Worm (Caenorhabditis elegans) whole organism, young adult: ENCODE measurements around the gene C06E2.2.

ENCODE experiments used
- B0261.1 ChIP-seq: sonication (generic microtip); optimal IDR thresholded peaks from 2 replicates; lab custom pipeline; 2016; ENCODE audit warnings: mild to moderate bottlenecking, missing genetic modification characterization, moderate library complexity, missing compliant biosample characterization
- F22D6.2 ChIP-seq: sonication (generic microtip); optimal IDR thresholded peaks from 2 replicates; lab custom pipeline; 2016; ENCODE audit warnings: mild to moderate bottlenecking, missing genetic modification characterization, missing compliant biosample characterization
- F33H1.4 ChIP-seq: fragments of 200-800 bp; sonication (Bioruptor generic); IDR thresholded peaks from 2 replicates; pipeline ENCODE4 v1.3.6; 2022; ENCODE audit warnings: missing genetic modification reagents, missing genetic modification characterization, missing compliant biosample characterization
- F39B2.1 ChIP-seq: fragments of 200-800 bp; sonication (Bioruptor generic); IDR thresholded peaks from 2 replicates; pipeline ENCODE4 v1.3.6; 2022; ENCODE audit warnings: missing genetic modification reagents, missing genetic modification characterization, missing compliant biosample characterization
- F52B5.7 ChIP-seq: sonication (generic microtip); optimal IDR thresholded peaks from 2 replicates; lab custom pipeline; 2016; ENCODE audit warnings: mild to moderate bottlenecking, missing genetic modification characterization, missing compliant biosample characterization
- F55B11.4 ChIP-seq: sonication (generic microtip); optimal IDR thresholded peaks from 2 replicates; lab custom pipeline; 2016; ENCODE audit warnings: missing compliant biosample characterization, missing genetic modification characterization, borderline replicate concordance; ENCODE audit not compliant: insufficient read depth
- F57C9.4 ChIP-seq: sonication (generic microtip); optimal IDR thresholded peaks from 2 replicates; lab custom pipeline; 2017; ENCODE audit warnings: mild to moderate bottlenecking, missing genetic modification characterization, missing compliant biosample characterization
- Y95B8A.8 ChIP-seq: fragments of 200-800 bp; sonication (Bioruptor generic); IDR thresholded peaks from 2 replicates; pipeline ENCODE4 v1.3.6; 2022; ENCODE audit warnings: missing genetic modification reagents, missing genetic modification characterization, missing compliant biosample characterization
- attf-3 ChIP-seq: fragments of 200-800 bp; sonication (Bioruptor generic); conservative IDR thresholded peaks from 2 replicates; pipeline ENCODE4 v1.3.6; 2022; ENCODE audit warnings: missing genetic modification reagents, missing genetic modification characterization, missing compliant biosample characterization
- attf-5 ChIP-seq: fragments of 200-800 bp; sonication (Bioruptor generic); optimal IDR thresholded peaks from 2 replicates; lab custom pipeline; 2018; ENCODE audit warnings: mild to moderate bottlenecking, missing genetic modification characterization, missing compliant biosample characterization
- cebp-1 ChIP-seq, 2 experiments: fragments of 200-800 bp in 1 of 2; sonication (Bioruptor generic) in 1 of 2; sonication (generic microtip) in 1 of 2; IDR thresholded peaks in 1 of 2; optimal IDR thresholded peaks in 1 of 2; 2 replicates each; pipeline versions ENCODE4 v1.3.6 to Lab custom; 2017 to 2022; ENCODE audit warnings: missing compliant biosample characterization in 2 of 2, missing genetic modification characterization in 2 of 2, mild to moderate bottlenecking in 1 of 2, missing genetic modification reagents in 1 of 2, moderate library complexity in 1 of 2
- die-1 ChIP-seq: sonication (generic microtip); optimal IDR thresholded peaks from 2 replicates; lab custom pipeline; 2016; ENCODE audit warnings: missing genotype, mild to moderate bottlenecking, missing genetic modification characterization, missing compliant biosample characterization
- egl-44 ChIP-seq: fragments of 200-800 bp; sonication (Bioruptor generic); IDR thresholded peaks from 2 replicates; pipeline ENCODE4 v1.3.6; 2022; ENCODE audit warnings: missing genetic modification reagents, missing genetic modification characterization, missing compliant biosample characterization
- fkh-3 ChIP-seq: sonication (generic microtip); optimal IDR thresholded peaks from 2 replicates; lab custom pipeline; 2016; ENCODE audit warnings: mild to moderate bottlenecking, missing genetic modification characterization, missing compliant biosample characterization
- hsf-1 ChIP-seq: fragments of 200-800 bp; sonication (Bioruptor generic); IDR thresholded peaks from 2 replicates; pipeline ENCODE4 v1.3.6; 2022; ENCODE audit warnings: missing genetic modification reagents, missing genetic modification characterization, missing compliant biosample characterization
- let-607 ChIP-seq, 2 experiments: fragments of 200-800 bp in 1 of 2; sonication (Bioruptor generic) in 1 of 2; sonication (generic microtip) in 1 of 2; optimal IDR thresholded peaks; 2 replicates each; lab custom pipeline; 2016 to 2018; ENCODE audit warnings: mild to moderate bottlenecking in 2 of 2, missing compliant biosample characterization in 2 of 2, missing genetic modification characterization in 2 of 2, moderate library complexity in 2 of 2, missing genotype in 1 of 2
- lin-35 ChIP-seq, 3 experiments: fragments of 150-350 bp in 2 of 3; sonication (generic microtip) in 1 of 3; optimal IDR thresholded peaks; 2 replicates each; lab custom pipeline; 2014 to 2018; ENCODE audit warnings: missing biosample characterization in 3 of 3, missing genetic modification characterization in 3 of 3, missing genetic modification reagents in 3 of 3
- lir-1 ChIP-seq: fragments of 200-800 bp; sonication (Bioruptor generic); conservative IDR thresholded peaks from 2 replicates; pipeline ENCODE4 v1.3.6; 2022; ENCODE audit warnings: missing genetic modification reagents, missing genetic modification characterization, missing compliant biosample characterization
- mel-28 ChIP-seq: sonication (generic microtip); optimal IDR thresholded peaks from 2 replicates; lab custom pipeline; 2016; ENCODE audit warnings: borderline replicate concordance, mild to moderate bottlenecking, missing genetic modification characterization, missing compliant biosample characterization
- nfyb-1 ChIP-seq: fragments of 200-800 bp; sonication (Bioruptor generic); IDR thresholded peaks from 2 replicates; pipeline ENCODE4 v1.3.6; 2022; ENCODE audit warnings: missing genetic modification reagents, missing genetic modification characterization, missing compliant biosample characterization
- nhr-179 ChIP-seq: sonication (generic microtip); optimal IDR thresholded peaks from 2 replicates; lab custom pipeline; 2016; ENCODE audit warnings: mild to moderate bottlenecking, missing genetic modification characterization, missing compliant biosample characterization
- pha-4 ChIP-seq: fragments of 150-350 bp; sonication (generic microtip); optimal IDR thresholded peaks from 2 replicates; lab custom pipeline; 2014; ENCODE audit warnings: missing biosample characterization, missing genetic modification reagents, missing genetic modification characterization
- rcor-1 ChIP-seq: fragments of 200-800 bp; sonication (Bioruptor generic); IDR thresholded peaks from 2 replicates; pipeline ENCODE4 v1.3.6; 2022; ENCODE audit warnings: missing genetic modification reagents, missing genetic modification characterization, missing compliant biosample characterization
- snpc-3.4 ChIP-seq: sonication (generic microtip); optimal IDR thresholded peaks from 2 replicates; lab custom pipeline; 2017; ENCODE audit warnings: missing genetic modification characterization, mild to moderate bottlenecking, missing compliant biosample characterization, antibody characterized with exemption, moderate library complexity, missing genotype, missing genetic modification reagents
- snpc-4 ChIP-seq, 5 experiments: fragments of 150-350 bp in 1 of 5; sonication (generic microtip) in 4 of 5; optimal IDR thresholded peaks; 2 replicates each; lab custom pipeline; 2014 to 2018; ENCODE audit warnings: missing genetic modification characterization in 5 of 5, missing biosample characterization in 3 of 5, antibody characterized with exemption in 2 of 5, mild to moderate bottlenecking in 2 of 5, missing compliant biosample characterization in 2 of 5, missing genotype in 2 of 5, moderate library complexity in 2 of 5, missing genetic modification reagents in 1 of 5
- tbp1 ChIP-seq: fragments of 200-800 bp; sonication (Bioruptor generic); optimal IDR thresholded peaks from 2 replicates; lab custom pipeline; 2018; ENCODE audit warnings: mild to moderate bottlenecking, missing genetic modification characterization, missing compliant biosample characterization
- tbx-9 ChIP-seq: sonication (generic microtip); optimal IDR thresholded peaks from 2 replicates; lab custom pipeline; 2016; ENCODE audit warnings: borderline replicate concordance, missing genetic modification characterization, inconsistent platforms, missing compliant biosample characterization
- zim-3 ChIP-seq: sonication (generic microtip); optimal IDR thresholded peaks from 2 replicates; lab custom pipeline; 2017; ENCODE audit warnings: mild to moderate bottlenecking, missing genetic modification characterization, moderate library complexity, missing compliant biosample characterization
- ztf-18 ChIP-seq: sonication (generic microtip); optimal IDR thresholded peaks from 2 replicates; lab custom pipeline; 2016; ENCODE audit warnings: missing genotype, mild to moderate bottlenecking, missing genetic modification characterization, missing compliant biosample characterization
- ztf-22 ChIP-seq: fragments of 200-800 bp; sonication (Bioruptor generic); optimal IDR thresholded peaks from 2 replicates; lab custom pipeline; 2018; ENCODE audit warnings: mild to moderate bottlenecking, missing genetic modification characterization, moderate library complexity, missing compliant biosample characterization
- ztf-28 ChIP-seq: fragments of 200-800 bp; sonication (Bioruptor generic); IDR thresholded peaks from 2 replicates; pipeline ENCODE4 v1.3.6; 2022; ENCODE audit warnings: missing genetic modification reagents, missing genetic modification characterization, missing compliant biosample characterization

The C06E2.2 gene

DNA sequence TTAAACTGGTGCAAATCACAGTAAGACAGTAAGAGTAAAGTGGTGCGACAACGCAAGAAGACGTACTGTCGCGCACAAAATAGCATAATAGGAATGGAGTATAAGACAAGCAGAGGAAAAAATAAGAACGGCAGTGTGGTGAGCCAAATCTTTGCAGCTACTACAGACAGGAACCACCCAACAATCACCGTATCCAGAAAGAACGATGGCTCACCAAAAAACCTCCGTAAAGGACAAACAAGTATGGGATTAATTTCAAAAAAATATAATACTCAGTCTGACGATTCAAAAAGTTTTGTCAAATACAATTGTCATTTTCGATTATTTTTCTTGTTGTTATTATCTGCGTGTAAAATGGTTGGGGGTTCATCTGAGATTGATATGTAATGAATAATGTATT is 25.0 kb upstream of the C06E2.2 start:
- no peak for TF ChIP-seq mel-28
- TF ChIP-seq nhr-179 (tag; lab: Kevin White, UChicago): no peak
- no peak for TF ChIP-seq zim-3 (tag; lab: Kevin White, UChicago)
- no peak for TF ChIP-seq F22D6.2 (tag; lab: Kevin White, UChicago)
- TF ChIP-seq ztf-22: no peak

DNA sequence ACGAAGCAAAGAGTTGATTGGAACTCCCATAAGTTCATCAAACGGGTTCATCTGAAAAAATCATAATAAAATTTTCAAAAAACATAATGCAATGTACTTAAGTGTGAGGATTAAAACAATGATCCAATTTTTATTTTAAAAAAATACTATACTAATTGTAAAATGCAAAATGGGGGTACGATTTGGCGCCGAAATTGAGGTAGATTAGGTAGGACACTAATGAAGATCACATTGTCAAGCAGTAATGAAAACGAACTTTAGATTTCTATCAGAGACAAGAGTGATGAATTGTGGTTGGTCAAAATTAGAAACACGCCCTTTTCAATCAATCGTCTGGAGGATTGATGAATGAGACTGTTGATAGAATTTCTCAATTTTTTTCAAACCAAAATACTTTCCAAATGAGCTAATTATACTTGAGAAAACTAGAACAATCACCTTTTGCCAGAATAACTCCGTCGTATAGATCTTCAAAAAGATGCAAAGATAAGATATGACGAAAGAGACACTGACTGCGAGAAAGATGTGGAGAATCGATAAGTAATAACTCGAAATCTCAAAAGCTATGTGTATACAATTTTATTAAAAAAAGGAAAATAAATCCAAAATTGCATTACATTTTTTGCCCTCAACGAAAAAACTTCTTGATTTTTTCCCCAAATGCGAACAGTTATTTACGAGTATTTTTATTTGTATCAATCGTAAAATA is 21.4 kb upstream of the C06E2.2 start, which contains the start of gene C06E2.5:
C06E2.5 (minus strand) TSS at position 51 of the 709 bp plus-strand sequence.
- TF ChIP-seq die-1: no peak
- TF ChIP-seq nfyb-1 (GFP tag; lab: Robert Waterston, UW): no peak
- TF ChIP-seq F22D6.2 (tag; lab: Kevin White, UChicago): no peak
- no peak for TF ChIP-seq tbp1 (GFP tag; lab: Kevin White, UChicago)
- no peak for TF ChIP-seq tbx-9 (tag; lab: Kevin White, UChicago)

ce11 chrX:8859538-8859937 is 19.9 kb upstream of the C06E2.2 start:
- TF ChIP-seq snpc-4 (GFP tag; optimal IDR thresholded peaks at IDR 0.05; lab: Kevin White, UChicago): no peak
- TF ChIP-seq snpc-4 (tag; optimal IDR thresholded peaks at IDR 0.05; lab: Kevin White, UChicago): no peak
- no peak for TF ChIP-seq F57C9.4 (tag; lab: Kevin White, UChicago)
- no peak for TF ChIP-seq cebp-1 (GFP tag; IDR thresholded peaks at IDR 0.05; lab: Robert Waterston, UW)
- TF ChIP-seq cebp-1 (tag; optimal IDR thresholded peaks at IDR 0.05; lab: Kevin White, UChicago): no peak
- no peak for TF ChIP-seq F52B5.7 (tag; lab: Kevin White, UChicago)
- TF ChIP-seq zim-3 (tag; lab: Kevin White, UChicago): no peak
- TF ChIP-seq die-1: no peak
- TF ChIP-seq let-607 (tag; optimal IDR thresholded peaks at IDR 0.05; lab: Kevin White, UChicago): no peak
- no peak for TF ChIP-seq snpc-3.4 (tag; lab: Kevin White, UChicago)
- TF ChIP-seq pha-4 (tag; lab: Kevin White, UChicago): no peak
- no peak for TF ChIP-seq ztf-28
- TF ChIP-seq attf-3 (GFP tag; lab: Robert Waterston, UW): no peak
- TF ChIP-seq F33H1.4: no peak

- no peak for TF ChIP-seq Y95B8A.8 (GFP tag; lab: Robert Waterston, UW)
- TF ChIP-seq attf-5 (GFP tag; lab: Kevin White, UChicago): no peak
- TF ChIP-seq fkh-3 (tag; lab: Kevin White, UChicago): no peak
- no peak for TF ChIP-seq lir-1 (GFP tag; lab: Robert Waterston, UW)
- TF ChIP-seq egl-44 (GFP tag; lab: Robert Waterston, UW): no peak
- TF ChIP-seq ztf-18 (tag; lab: Kevin White, UChicago): no peak
- no peak for TF ChIP-seq B0261.1 (tag; lab: Kevin White, UChicago)
- no peak for TF ChIP-seq F55B11.4 (tag; lab: Kevin White, UChicago)
- TF ChIP-seq lin-35 (GFP tag; optimal IDR thresholded peaks at IDR 0.05; lab: Kevin White, UChicago): no peak
- no peak for TF ChIP-seq rcor-1
- TF ChIP-seq let-607 (tag; optimal IDR thresholded peaks at IDR 0.05; lab: Kevin White, UChicago): no peak
- no peak for TF ChIP-seq F39B2.1 (GFP tag; lab: Robert Waterston, UW)
- TF ChIP-seq hsf-1 (GFP tag; lab: Robert Waterston, UW): no peak
These were observed 18.5 kb upstream of the C06E2.2 start, which contains the start of gene C06E2.9 for ce11 chrX:8860958-8861357. Gene C06E2.9, plus strand, starts transcription at chrX:8861258.
